Fruit fly (Drosophila melanogaster): ENCODE measurements around the gene RPA2.

RPA2 gene

DNA sequence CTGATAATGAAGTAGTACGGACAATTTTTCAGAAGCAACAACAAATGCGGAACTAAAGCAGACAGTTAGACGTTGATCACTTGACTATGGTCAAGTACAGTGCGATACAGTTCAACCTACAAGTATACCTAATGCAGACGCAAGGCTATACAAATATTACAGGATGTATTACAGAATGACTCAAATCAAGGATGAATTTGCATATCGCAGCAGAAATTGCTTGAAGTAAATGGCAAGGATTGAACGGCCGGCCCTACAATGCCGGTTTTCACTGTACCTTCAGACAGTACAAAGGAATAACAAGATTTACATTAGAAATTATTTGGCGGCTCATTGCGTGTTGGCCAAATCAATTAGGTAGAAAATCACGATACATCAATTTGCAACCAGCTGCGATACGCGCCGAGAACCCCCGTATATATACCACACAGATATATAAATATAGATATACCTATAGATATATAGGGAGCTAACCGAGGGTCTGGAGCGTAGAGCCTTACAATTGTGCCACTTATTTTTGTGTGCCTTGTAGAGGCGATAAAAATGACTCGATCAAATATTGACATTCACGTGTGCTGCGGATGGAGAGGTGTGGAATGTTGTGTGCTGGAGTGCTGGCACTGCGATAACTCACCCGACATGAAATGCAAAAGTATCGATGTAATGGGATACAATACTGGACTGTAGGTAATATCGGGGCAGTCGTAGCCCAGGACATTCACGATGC lies 44.4 kb downstream of the RPA2 start (continued):
- TF ChIP-seq trem (tag; optimal IDR thresholded peaks at IDR 0.05) (no peak), lmd (GFP tag; IDR thresholded peaks at IDR 0.05) (peak; percentile 71; the same call in 1 of the 2 replicates), Myb (GFP tag; optimal IDR thresholded peaks at IDR 0.05) (peak; percentile 44), CG2199 (GFP tag; IDR thresholded peaks at IDR 0.05) (no peak), CG15479 (GFP tag; optimal IDR thresholded peaks at IDR 0.05) (no peak), Hsf (GFP tag; optimal IDR thresholded peaks at IDR 0.05) (peak; percentile 64), mirr (GFP tag; optimal IDR thresholded peaks at IDR 0.05) (no peak), CG14710 (tag; optimal IDR thresholded peaks at IDR 0.05) (peak; percentile 6), CG15601 (tag; optimal IDR thresholded peaks at IDR 0.05) (no peak), tna (GFP tag; IDR thresholded peaks at IDR 0.05; ENCODE audit: partially characterized antibody) (no peak), ac (GFP tag; optimal IDR thresholded peaks at IDR 0.05) (no peak), CG12299 (tag; optimal IDR thresholded peaks at IDR 0.05) (no peak), vfl (GFP tag; optimal IDR thresholded peaks at IDR 0.05) (no peak), ham (GFP tag; IDR thresholded peaks at IDR 0.05) (0 out of 2 replicates have a peak, but pooled peaks have one; percentile 19), CG6272 (GFP tag; IDR thresholded peaks at IDR 0.05) (no peak), CG17802 (tag; optimal IDR thresholded peaks at IDR 0.05) (no peak), ems (GFP tag; optimal IDR thresholded peaks at IDR 0.05) (peak; percentile 37), ind (GFP tag; optimal IDR thresholded peaks at IDR 0.05) (peak; percentile 63), Doc2 (GFP tag; IDR thresholded peaks at IDR 0.05) (no peak), sr (GFP tag; IDR thresholded peaks at IDR 0.05) (no peak), CG6683 (GFP tag; optimal IDR thresholded peaks at IDR 0.05) (no peak), CG4730 (GFP tag; IDR thresholded peaks at IDR 0.05) (0 out of 2 replicates have a peak, but pooled peaks have one; percentile 12), Dbx (GFP tag; IDR thresholded peaks at IDR 0.05) (peak; percentile 72; the same call in 2 of the 3 replicates), fd64A (GFP tag; optimal IDR thresholded peaks at IDR 0.05) (no peak), cas (GFP tag; IDR thresholded peaks at IDR 0.05) (no peak), yki (optimal IDR thresholded peaks at IDR 0.05) (no peak), Gug (GFP tag; IDR thresholded peaks at IDR 0.05) (peak; percentile 78; the same call in 3 of the 4 replicates), so (GFP tag; IDR thresholded peaks at IDR 0.05) (0 out of 3 replicates have a peak, but pooled peaks have one; percentile 17), dm (GFP tag; optimal IDR thresholded peaks at IDR 0.05) (no peak), Max (GFP tag; optimal IDR thresholded peaks at IDR 0.05) (peak; percentile 20), Elba2 (GFP tag; optimal IDR thresholded peaks at IDR 0.05) (no peak), gsb-n (tag; optimal IDR thresholded peaks at IDR 0.05) (no peak), maf-S (GFP tag; optimal IDR thresholded peaks at IDR 0.05) (no peak), D (optimal IDR thresholded peaks at IDR 0.05) (no peak), D (GFP tag; optimal IDR thresholded peaks at IDR 0.05) (no peak), fd96Cb (tag; optimal IDR thresholded peaks at IDR 0.05) (peak; percentile 14), YL-1 (GFP tag; optimal IDR thresholded peaks at IDR 0.05) (no peak), tap (tag; optimal IDR thresholded peaks at IDR 0.05) (no peak), CG10366 (GFP tag; IDR thresholded peaks at IDR 0.05) (peak; percentile 55), Dfd (GFP tag; optimal IDR thresholded peaks at IDR 0.05) (no peak), Ada2b (GFP tag; IDR thresholded peaks at IDR 0.05) (peak; percentile 31; the same call in 1 of the 2 replicates), oc (tag; optimal IDR thresholded peaks at IDR 0.05) (no peak), p53 (GFP tag; optimal IDR thresholded peaks at IDR 0.05) (no peak), sc (optimal IDR thresholded peaks at IDR 0.05) (no peak), sc (GFP tag; optimal IDR thresholded peaks at IDR 0.05) (no peak), CG3065 (GFP tag; optimal IDR thresholded peaks at IDR 0.05) (no peak), hth (optimal IDR thresholded peaks at IDR 0.05) (no peak), CG18599 (GFP tag; optimal IDR thresholded peaks at IDR 0.05) (peak; percentile 84), CG3838 (GFP tag; optimal IDR thresholded peaks at IDR 0.05) (no peak), bab2 (GFP tag; optimal IDR thresholded peaks at IDR 0.05) (peak; percentile 53), Fer1 (GFP tag; optimal IDR thresholded peaks at IDR 0.05) (peak; percentile 51), CG15011 (GFP tag; optimal IDR thresholded peaks at IDR 0.05) (peak; percentile 55)
